Fruit fly (Drosophila melanogaster): ENCODE measurements around the gene viaf.

dm6 chr3L:11953217-11953616, 39.8 kb downstream of the viaf start, which contains the start of gene obst-G:
- TF ChIP-seq CTCF (optimal IDR thresholded peaks at IDR 0.05) (no peak), CG8478 (optimal IDR thresholded peaks at IDR 0.05) (no peak)
